Fruit fly (Drosophila melanogaster) S2 (cell line): ENCODE data around the gene eRF1.

Experiments used
- CG8478 ChIP-seq: fragments of >200 bp; optimal IDR thresholded peaks from 2 replicates; lab custom pipeline; 2018
- CTCF ChIP-seq, 2 experiments: fragments of >200 bp; optimal IDR thresholded peaks; 2 replicates each; lab custom pipeline; 2018

- TF ChIP-seq CTCF (optimal IDR thresholded peaks at IDR 0.05; lab: Kevin White, UChicago) (no peak), CG8478 (lab: Kevin White, UChicago) (no peak)
Observed at dm6 chr3L:20306142-20306541, 42.0 kb upstream of the eRF1 start, which contains the start of gene CG32225.
